Fruit fly (Drosophila melanogaster) whole organism, embryonic: ENCODE data around the gene CG14237.

Experiments used
- CG8281 ChIP-seq: fragments of 200-800 bp; sonication (Bioruptor generic); optimal IDR thresholded peaks from 2 replicates; lab custom pipeline; 2018; ENCODE audit warnings: missing biosample characterization, mild to moderate bottlenecking, missing genetic modification characterization, moderate library complexity
- lola ChIP-seq, 3 experiments: fragments of >200 bp in 2 of 3; fragments of 200-800 bp in 1 of 3; sonication (Bioruptor generic) in 1 of 3; optimal IDR thresholded peaks; 2 replicates each; lab custom pipeline; 2017 to 2019; ENCODE audit warnings: missing biosample characterization in 3 of 3, missing genetic modification characterization in 3 of 3, mild to moderate bottlenecking in 1 of 3, moderate library complexity in 1 of 3

The CG14237 gene

dm6 chr3R:26503317-26503716 is 46.6 kb downstream of the CG14237 start (continued):
- TF ChIP-seq CG8281 (peak; percentile 30), lola (GFP tag; optimal IDR thresholded peaks at IDR 0.05; lab: Kevin White, UChicago) (no peak)
